Worm (Caenorhabditis elegans): ENCODE measurements around the gene abhd-3.2.

abhd-3.2 gene

ce11 chrX:1009512-1009911 lies 31.7 kb upstream of the abhd-3.2 start:
- TF ChIP-seq cog-1 (tag; optimal IDR thresholded peaks at IDR 0.05) (no peak), tab-1 (GFP tag; IDR thresholded peaks at IDR 0.05) (no peak), ref-1 (GFP tag; conservative IDR thresholded peaks at IDR 0.05) (no peak), T22C8.4 (GFP tag; IDR thresholded peaks at IDR 0.05) (no peak), ztf-23 (GFP tag; IDR thresholded peaks at IDR 0.05) (no peak), ztf-29 (GFP tag; IDR thresholded peaks at IDR 0.05) (no peak), flt-1 (GFP tag; IDR thresholded peaks at IDR 0.05) (no peak), med-1 (GFP tag; optimal IDR thresholded peaks at IDR 0.05; ENCODE audit: insufficient read depth) (no peak), klf-2 (GFP tag; conservative IDR thresholded peaks at IDR 0.05) (no peak)

DNA sequence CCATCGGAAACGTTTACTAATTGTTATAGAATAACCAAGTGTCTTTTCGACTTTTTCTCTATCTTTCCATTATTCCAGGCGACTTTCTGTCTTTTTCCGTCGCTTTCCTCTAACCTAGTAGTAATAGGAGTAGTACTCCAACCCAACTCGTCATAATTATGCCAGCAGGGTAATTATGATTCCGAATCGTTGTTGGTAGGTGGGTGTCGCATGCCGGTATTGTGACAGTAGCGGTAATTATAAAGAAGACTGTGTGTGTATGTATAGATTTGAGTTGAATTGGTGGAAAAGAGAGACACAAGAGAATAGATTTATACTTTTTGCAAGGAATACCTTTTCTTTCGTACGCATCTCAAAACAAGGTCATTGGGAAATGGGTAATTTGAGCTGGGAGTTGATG lies 27.2 kb upstream of the abhd-3.2 start:
- no peak for TF ChIP-seq tab-1 (GFP tag; IDR thresholded peaks at IDR 0.05)
- no peak for TF ChIP-seq T22C8.4 (GFP tag; IDR thresholded peaks at IDR 0.05)

- no peak for TF ChIP-seq med-1 (GFP tag; optimal IDR thresholded peaks at IDR 0.05; ENCODE audit: insufficient read depth)
- no peak for TF ChIP-seq flt-1 (GFP tag; IDR thresholded peaks at IDR 0.05)
- TF ChIP-seq T22C8.4 (GFP tag; IDR thresholded peaks at IDR 0.05): no peak
- TF ChIP-seq klf-2 (GFP tag; conservative IDR thresholded peaks at IDR 0.05): no peak
- TF ChIP-seq tab-1 (GFP tag; IDR thresholded peaks at IDR 0.05): no peak
- no peak for TF ChIP-seq cog-1 (tag; optimal IDR thresholded peaks at IDR 0.05)
- no peak for TF ChIP-seq ztf-29 (GFP tag; IDR thresholded peaks at IDR 0.05)
Measured at ce11 chrX:1004037-1004436, 26.2 kb upstream of the abhd-3.2 start, which contains the start of gene cutl-21. Gene cutl-21, plus strand, starts transcription at chrX:1004337.

ce11 chrX:994678-995077 lies 16.9 kb upstream of the abhd-3.2 start:
- TF ChIP-seq ztf-23 (GFP tag; IDR thresholded peaks at IDR 0.05) (no peak), cog-1 (tag; optimal IDR thresholded peaks at IDR 0.05) (no peak), flt-1 (GFP tag; IDR thresholded peaks at IDR 0.05) (no peak), ztf-29 (GFP tag; IDR thresholded peaks at IDR 0.05) (no peak), klf-2 (GFP tag; conservative IDR thresholded peaks at IDR 0.05) (no peak), med-1 (GFP tag; optimal IDR thresholded peaks at IDR 0.05; ENCODE audit: insufficient read depth) (no peak), tab-1 (GFP tag; IDR thresholded peaks at IDR 0.05) (no peak)

- TF ChIP-seq flt-1 (GFP tag; IDR thresholded peaks at IDR 0.05) (peak; percentile 60; the same call in 1 of the 2 replicates), ztf-29 (GFP tag; IDR thresholded peaks at IDR 0.05) (peak; percentile 26; the same call in 1 of the 2 replicates), tab-1 (GFP tag; IDR thresholded peaks at IDR 0.05) (0 out of 2 replicates have a peak, but pooled peaks have one; percentile 57), ztf-23 (GFP tag; IDR thresholded peaks at IDR 0.05) (no peak), T22C8.4 (GFP tag; IDR thresholded peaks at IDR 0.05) (no peak), klf-2 (GFP tag; conservative IDR thresholded peaks at IDR 0.05) (0 out of 2 replicates have a peak, but pooled peaks have one; percentile 14), ref-1 (GFP tag; conservative IDR thresholded peaks at IDR 0.05) (no peak), cog-1 (tag; optimal IDR thresholded peaks at IDR 0.05) (peak; percentile 37)
Measured at ce11 chrX:992650-993403, 15.0 kb upstream of the abhd-3.2 start.

ce11 chrX:991274-991673 lies 13.5 kb upstream of the abhd-3.2 start, which contains the start of the genes C09E10.3 and dgk-1:
Gene C09E10.3, minus strand, starts transcription at chrX:991374.
Gene dgk-1, minus strand, starts transcription at chrX:991456.
- TF ChIP-seq cog-1 (tag; optimal IDR thresholded peaks at IDR 0.05): no peak

DNA sequence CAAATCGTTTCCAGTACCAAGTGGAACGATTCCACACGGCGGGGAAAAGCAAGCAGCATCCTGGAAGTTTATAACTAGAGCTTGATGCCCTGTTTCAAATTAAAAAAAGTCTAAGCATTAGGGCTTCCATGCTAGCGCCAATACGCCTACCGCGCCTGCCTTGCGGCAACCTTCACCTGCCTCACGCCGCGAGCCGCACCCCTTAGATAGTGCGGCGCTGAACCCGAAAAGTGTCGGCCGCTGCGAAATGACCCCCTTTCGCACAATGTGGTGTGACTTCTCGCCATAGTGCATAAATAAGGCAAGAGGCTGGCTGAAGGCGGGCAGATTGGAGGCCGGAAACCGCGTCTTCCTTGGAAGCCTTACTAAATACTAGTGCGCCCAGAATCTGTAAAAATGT lies 8.7 kb upstream of the abhd-3.2 start:
- TF ChIP-seq flt-1 (GFP tag; IDR thresholded peaks at IDR 0.05) (peak; percentile 39; the same call in 1 of the 2 replicates), ztf-23 (GFP tag; IDR thresholded peaks at IDR 0.05) (peak; percentile 38; the same call in 1 of the 2 replicates), ztf-29 (GFP tag; IDR thresholded peaks at IDR 0.05) (no peak), cog-1 (tag; optimal IDR thresholded peaks at IDR 0.05) (no peak)

DNA sequence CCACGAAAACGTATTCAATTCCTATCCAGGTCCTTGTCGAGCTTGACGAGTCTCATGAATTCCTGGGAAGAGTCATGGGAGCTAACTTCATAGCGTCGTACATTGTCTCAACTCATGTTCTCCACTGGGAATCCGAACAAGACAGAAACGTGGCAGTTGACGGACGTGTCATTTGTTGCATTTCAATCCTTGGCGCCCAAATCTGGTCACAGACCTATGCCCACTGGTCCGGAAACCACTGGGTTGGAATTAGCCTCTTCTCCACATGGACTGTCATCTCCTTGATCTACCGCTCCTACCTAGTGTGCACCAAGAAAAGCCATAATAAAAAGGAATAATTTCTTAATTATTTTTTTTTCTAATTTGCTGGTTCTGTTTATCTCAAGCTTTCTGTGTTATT lies 4.8 kb upstream of the abhd-3.2 start:
- TF ChIP-seq T22C8.4 (GFP tag; IDR thresholded peaks at IDR 0.05) (no peak), ztf-29 (GFP tag; IDR thresholded peaks at IDR 0.05) (no peak), ztf-23 (GFP tag; IDR thresholded peaks at IDR 0.05) (no peak), flt-1 (GFP tag; IDR thresholded peaks at IDR 0.05) (no peak), tab-1 (GFP tag; IDR thresholded peaks at IDR 0.05) (no peak), cog-1 (tag; optimal IDR thresholded peaks at IDR 0.05) (no peak), med-1 (GFP tag; optimal IDR thresholded peaks at IDR 0.05; ENCODE audit: insufficient read depth) (no peak), klf-2 (GFP tag; conservative IDR thresholded peaks at IDR 0.05) (no peak), ref-1 (GFP tag; conservative IDR thresholded peaks at IDR 0.05) (no peak)

- TF ChIP-seq ztf-29 (GFP tag; IDR thresholded peaks at IDR 0.05): no peak
- no peak for TF ChIP-seq med-1 (GFP tag; optimal IDR thresholded peaks at IDR 0.05; ENCODE audit: insufficient read depth)
- no peak for TF ChIP-seq klf-2 (GFP tag; conservative IDR thresholded peaks at IDR 0.05)
- TF ChIP-seq flt-1 (GFP tag; IDR thresholded peaks at IDR 0.05): no peak
- TF ChIP-seq cog-1 (tag; optimal IDR thresholded peaks at IDR 0.05): no peak
- no peak for TF ChIP-seq ref-1 (GFP tag; conservative IDR thresholded peaks at IDR 0.05)
- TF ChIP-seq ztf-23 (GFP tag; IDR thresholded peaks at IDR 0.05): no peak
- no peak for TF ChIP-seq T22C8.4 (GFP tag; IDR thresholded peaks at IDR 0.05)
- no peak for TF ChIP-seq tab-1 (GFP tag; IDR thresholded peaks at IDR 0.05)
Measured at ce11 chrX:980252-981009, 2.6 kb upstream of the abhd-3.2 start, which contains the start of gene C44C1.1. Gene C44C1.1, plus strand, starts transcription at chrX:980776.

DNA sequence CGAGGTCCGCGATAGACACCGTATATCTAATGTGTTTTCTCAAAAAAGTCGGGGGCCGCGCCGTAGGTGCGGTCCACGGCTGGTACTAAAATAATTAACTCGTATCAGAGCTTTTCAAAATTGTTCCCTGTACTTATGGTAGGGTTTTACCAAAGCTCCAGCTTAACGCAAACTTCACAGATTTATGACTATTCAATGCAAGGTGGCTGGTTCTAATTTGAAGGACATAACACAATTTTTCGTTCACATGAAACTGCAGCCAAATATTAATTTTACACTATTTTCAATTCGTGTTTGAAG lies 2.6 kb downstream of the abhd-3.2 start:
- TF ChIP-seq ref-1 (GFP tag; conservative IDR thresholded peaks at IDR 0.05) (no peak), klf-2 (GFP tag; conservative IDR thresholded peaks at IDR 0.05) (no peak), ztf-29 (GFP tag; IDR thresholded peaks at IDR 0.05) (no peak), cog-1 (tag; optimal IDR thresholded peaks at IDR 0.05) (no peak), tab-1 (GFP tag; IDR thresholded peaks at IDR 0.05) (no peak), ztf-23 (GFP tag; IDR thresholded peaks at IDR 0.05) (no peak), T22C8.4 (GFP tag; IDR thresholded peaks at IDR 0.05) (no peak), flt-1 (GFP tag; IDR thresholded peaks at IDR 0.05) (no peak), med-1 (GFP tag; optimal IDR thresholded peaks at IDR 0.05; ENCODE audit: insufficient read depth) (no peak)

All from whole organism, midembryonic.